Fruit fly (Drosophila melanogaster) whole organism, larva: ENCODE data around the gene Pgant2.

ENCODE experiments used
- noc ChIP-seq: fragments of 200-800 bp; sonication (Bioruptor generic); optimal IDR thresholded peaks from 3 replicates; lab custom pipeline; 2019; ENCODE audit warnings: missing biosample characterization, mild to moderate bottlenecking, missing genetic modification characterization, moderate library complexity

Gene Pgant2

dm6 chr2L:3373242-3373641 is 53.3 kb downstream of the Pgant2 start, which contains the start of gene GramD1B:
GramD1B (minus strand) TSS chr2L:3373372.
- peak; percentile 12 for TF ChIP-seq noc (tag; lab: Kevin White, UChicago)

dm6 chr2L:3372483-3372929 is 54.0 kb downstream of the Pgant2 start:
- no peak for TF ChIP-seq noc (tag; lab: Kevin White, UChicago)

dm6 chr2L:3371776-3372383 is 54.6 kb downstream of the Pgant2 start:
- TF ChIP-seq noc (tag; lab: Kevin White, UChicago): no peak

- no peak for TF ChIP-seq noc (tag; lab: Kevin White, UChicago)
Observed at dm6 chr2L:3371340-3371739, 55.2 kb downstream of the Pgant2 start.

- TF ChIP-seq noc (tag; lab: Kevin White, UChicago): no peak
Observed at dm6 chr2L:3370920-3371319, 55.6 kb downstream of the Pgant2 start.

- no peak for TF ChIP-seq noc (tag; lab: Kevin White, UChicago)
Observed at dm6 chr2L:3369822-3370221, 56.7 kb downstream of the Pgant2 start.

dm6 chr2L:3369083-3369653 is 57.4 kb downstream of the Pgant2 start:
- peak; percentile 66 for TF ChIP-seq noc (tag; lab: Kevin White, UChicago)

- no peak for TF ChIP-seq noc (tag; lab: Kevin White, UChicago)
Observed at dm6 chr2L:3368425-3368824, 58.1 kb downstream of the Pgant2 start.

- TF ChIP-seq noc (tag; lab: Kevin White, UChicago): peak; percentile 84
Observed at dm6 chr2L:3366043-3366679, 60.4 kb downstream of the Pgant2 start.

dm6 chr2L:3361821-3362220 is 64.7 kb downstream of the Pgant2 start:
- no peak for TF ChIP-seq noc (tag; lab: Kevin White, UChicago)

dm6 chr2L:3356790-3357696 is 69.5 kb downstream of the Pgant2 start, which contains the start of gene CG8838:
CG8838 (plus strand) TSS chr2L:3357646.
- peak; percentile 60 for TF ChIP-seq noc (tag; lab: Kevin White, UChicago)

dm6 chr2L:3356193-3356645 is 70.3 kb downstream of the Pgant2 start:
- peak; percentile 77 for TF ChIP-seq noc (tag; lab: Kevin White, UChicago)

- no peak for TF ChIP-seq noc (tag; lab: Kevin White, UChicago)
Observed at dm6 chr2L:3355791-3356190, 70.7 kb downstream of the Pgant2 start.

dm6 chr2L:3354642-3355380 is 71.7 kb downstream of the Pgant2 start, which contains the start of gene E23:
E23 (minus strand) TSS chr2L:3354829.
- peak; percentile 97 for TF ChIP-seq noc (tag; lab: Kevin White, UChicago)
